Fruit fly (Drosophila melanogaster): Measurements from ENCODE around the gene pinta.
A peak's percentile ranks its signal among the peaks of the same experiment; 100 is the strongest.

pinta gene

DNA sequence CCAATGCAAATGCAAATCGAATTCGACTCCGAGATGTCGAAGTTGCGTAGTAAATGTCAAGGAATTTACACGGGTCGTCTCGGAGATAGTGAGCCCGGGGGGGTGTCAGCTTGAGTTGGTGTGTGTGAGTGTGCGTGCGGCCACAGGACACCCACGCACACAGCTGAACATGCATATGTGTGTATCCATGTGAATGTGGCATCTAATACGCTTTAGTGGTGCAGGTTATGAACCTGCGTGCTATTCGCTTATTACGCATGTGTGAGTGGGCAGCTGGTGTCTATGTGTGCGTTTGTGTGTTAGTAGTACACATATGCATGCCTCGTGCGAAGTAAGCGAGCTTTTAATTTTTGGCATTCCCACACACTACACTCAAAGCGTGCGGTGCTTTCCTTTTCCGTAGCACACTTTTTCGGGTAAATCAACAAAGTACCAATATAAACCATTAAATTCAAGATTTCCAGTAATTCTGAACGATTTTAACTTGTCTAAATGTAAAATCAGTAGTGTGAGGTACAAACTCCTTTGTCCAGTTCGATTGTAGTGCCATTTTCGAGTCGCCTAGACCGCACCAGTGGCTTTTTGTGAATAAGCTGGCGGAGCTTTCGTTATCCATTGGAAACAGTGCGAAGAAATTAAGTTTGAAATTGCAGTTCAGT is 44.2 kb upstream of the pinta start (continued):
- TF ChIP-seq Sry-δ (GFP tag; optimal IDR thresholded peaks at IDR 0.05), result peak; percentile 39
- peak; percentile 74 for TF ChIP-seq CG31365 (tag; optimal IDR thresholded peaks at IDR 0.05)
- TF ChIP-seq NC2α (GFP tag; optimal IDR thresholded peaks at IDR 0.05), result peak; percentile 23
- TF ChIP-seq CG31224 (GFP tag; IDR thresholded peaks at IDR 0.05), result peak; percentile 80
- peak; percentile 72 for TF ChIP-seq Asciz (GFP tag; optimal IDR thresholded peaks at IDR 0.05)
- peak; percentile 62 for TF ChIP-seq CG4282 (GFP tag; optimal IDR thresholded peaks at IDR 0.05)
- TF ChIP-seq CG17385 (GFP tag; optimal IDR thresholded peaks at IDR 0.05), result peak; percentile 81
- no peak for TF ChIP-seq sc (optimal IDR thresholded peaks at IDR 0.05)
- peak; percentile 45 for TF ChIP-seq sc (GFP tag; optimal IDR thresholded peaks at IDR 0.05)
- TF ChIP-seq CG17328 (GFP tag; IDR thresholded peaks at IDR 0.05), result peak; percentile 81
- peak; percentile 39 for TF ChIP-seq CG2116 (GFP tag; optimal IDR thresholded peaks at IDR 0.05)
- peak; percentile 78 for TF ChIP-seq Nf-YC (tag; optimal IDR thresholded peaks at IDR 0.05)
- no peak for TF ChIP-seq Eip74EF (GFP tag; optimal IDR thresholded peaks at IDR 0.05)
- peak; percentile 79 for TF ChIP-seq peb (GFP tag; IDR thresholded peaks at IDR 0.05)
- TF ChIP-seq CG8089 (GFP tag; optimal IDR thresholded peaks at IDR 0.05), result peak; percentile 67
- peak; percentile 39 for TF ChIP-seq CG14710 (tag; optimal IDR thresholded peaks at IDR 0.05)
- peak; percentile 37; the same call in 1 of the 3 replicates for TF ChIP-seq otp (GFP tag; IDR thresholded peaks at IDR 0.05)
- TF ChIP-seq Deaf1 (tag; optimal IDR thresholded peaks at IDR 0.05), result peak; percentile 70
- peak; percentile 67 for TF ChIP-seq CG30431 (GFP tag; optimal IDR thresholded peaks at IDR 0.05)
- TF ChIP-seq Six4 (GFP tag; optimal IDR thresholded peaks at IDR 0.05), result peak; percentile 69
- TF ChIP-seq CG4707 (GFP tag; optimal IDR thresholded peaks at IDR 0.05), result peak; percentile 56
- TF ChIP-seq so (GFP tag; IDR thresholded peaks at IDR 0.05), result peak; percentile 89
- peak; percentile 57 for TF ChIP-seq CG11085 (GFP tag; IDR thresholded peaks at IDR 0.05)
- TF ChIP-seq HmgD (GFP tag; optimal IDR thresholded peaks at IDR 0.05), result peak; percentile 42
- peak; percentile 72 for TF ChIP-seq ken (GFP tag; IDR thresholded peaks at IDR 0.05)
- TF ChIP-seq CG10321 (GFP tag; IDR thresholded peaks at IDR 0.05), result peak; percentile 54; the same call in 1 of the 2 replicates
- TF ChIP-seq inv (GFP tag; IDR thresholded peaks at IDR 0.05; ENCODE audit: partially characterized antibody), result no peak
- peak; percentile 85 for TF ChIP-seq CG10209 (GFP tag; optimal IDR thresholded peaks at IDR 0.05)
- TF ChIP-seq zfh2 (GFP tag; optimal IDR thresholded peaks at IDR 0.05), result peak; percentile 86
- peak; percentile 76 for TF ChIP-seq al (GFP tag; IDR thresholded peaks at IDR 0.05)
- peak; percentile 81 for TF ChIP-seq onecut (GFP tag; IDR thresholded peaks at IDR 0.05)
- peak; percentile 62 for TF ChIP-seq CG2889 (GFP tag; IDR thresholded peaks at IDR 0.05)
- TF ChIP-seq CG18262 (tag; optimal IDR thresholded peaks at IDR 0.05), result no peak
- TF ChIP-seq CG3065 (GFP tag; optimal IDR thresholded peaks at IDR 0.05), result no peak
- TF ChIP-seq nom (GFP tag; optimal IDR thresholded peaks at IDR 0.05), result no peak
- peak; percentile 51 for TF ChIP-seq fd64A (GFP tag; optimal IDR thresholded peaks at IDR 0.05)
- TF ChIP-seq CG31441 (GFP tag; IDR thresholded peaks at IDR 0.05), result peak; percentile 84
- no peak for TF ChIP-seq CTCF (GFP tag; optimal IDR thresholded peaks at IDR 0.05)
- peak; percentile 78 for TF ChIP-seq cas (GFP tag; IDR thresholded peaks at IDR 0.05)
- peak; percentile 90 for TF ChIP-seq gem (tag; optimal IDR thresholded peaks at IDR 0.05)
- no peak for TF ChIP-seq Dip2 (GFP tag; IDR thresholded peaks at IDR 0.05)
- peak; percentile 84 for TF ChIP-seq fd96Cb (tag; optimal IDR thresholded peaks at IDR 0.05)
- TF ChIP-seq Taf1 (GFP tag; IDR thresholded peaks at IDR 0.05), result peak; percentile 54; the same call in 1 of the 2 replicates
- TF ChIP-seq CG4404 (GFP tag; IDR thresholded peaks at IDR 0.05), result peak; percentile 46
- TF ChIP-seq vnd (GFP tag; IDR thresholded peaks at IDR 0.05; ENCODE audit: partially characterized antibody), result no peak
- TF ChIP-seq NFAT (GFP tag; IDR thresholded peaks at IDR 0.05), result peak; percentile 69
- peak; percentile 89 for TF ChIP-seq Ptx1 (GFP tag; IDR thresholded peaks at IDR 0.05)
- peak; percentile 82 for TF ChIP-seq Dip3 (GFP tag; optimal IDR thresholded peaks at IDR 0.05)
- no peak for TF ChIP-seq Kr (GFP tag; optimal IDR thresholded peaks at IDR 0.05)
- peak; percentile 71; the same call in 2 of the 3 replicates for TF ChIP-seq H15 (GFP tag; IDR thresholded peaks at IDR 0.05)
- TF ChIP-seq Hey (tag; optimal IDR thresholded peaks at IDR 0.05), result peak; percentile 72
